Worm (Caenorhabditis elegans) whole organism, late embryonic: Measurements from ENCODE around the gene T20D3.14.

Source experiments
- T23F11.4 ChIP-seq: fragments of 200-800 bp; sonication (Bioruptor generic); optimal IDR thresholded peaks from 2 replicates; lab custom pipeline; 2018; ENCODE audit warnings: mild to moderate bottlenecking, missing genetic modification characterization, missing compliant biosample characterization
- ama-1 ChIP-seq: fragments of 150-350 bp; optimal IDR thresholded peaks from 2 replicates; lab custom pipeline; 2014
- ceh-9 ChIP-seq: sonication (generic microtip); optimal IDR thresholded peaks from 2 replicates; lab custom pipeline; 2016; ENCODE audit warnings: mild to moderate bottlenecking, missing genetic modification characterization, inconsistent platforms, missing compliant biosample characterization
- fkh-10 ChIP-seq: fragments of 150-350 bp; optimal IDR thresholded peaks from 2 replicates; lab custom pipeline; 2014; ENCODE audit warnings: missing biosample characterization, missing genetic modification reagents, missing genetic modification characterization
- madf-2 ChIP-seq: sonication (generic microtip); optimal IDR thresholded peaks from 2 replicates; lab custom pipeline; 2017; ENCODE audit warnings: missing genetic modification characterization, missing compliant biosample characterization
- nfya-1 ChIP-seq: sonication (generic microtip); optimal IDR thresholded peaks from 2 replicates; lab custom pipeline; 2017; ENCODE audit warnings: missing genetic modification characterization, mild to moderate bottlenecking, missing compliant biosample characterization, antibody characterized with exemption, moderate library complexity
- pha-4 ChIP-seq: fragments of 150-350 bp; optimal IDR thresholded peaks from 2 replicates; lab custom pipeline; 2018; ENCODE audit warnings: missing biosample characterization, missing genetic modification reagents, missing genetic modification characterization
- tbx-2 ChIP-seq: sonication (generic microtip); optimal IDR thresholded peaks from 2 replicates; lab custom pipeline; 2016; ENCODE audit warnings: missing genetic modification characterization, missing compliant biosample characterization
- unc-3 ChIP-seq, 2 experiments: fragments of 200-800 bp in 1 of 2; sonication (Bioruptor generic) in 1 of 2; sonication (generic microtip) in 1 of 2; conservative IDR thresholded peaks in 1 of 2; optimal IDR thresholded peaks in 1 of 2; 2 replicates each; pipeline versions ENCODE4 v1.3.6 to Lab custom; 2016 to 2022; ENCODE audit warnings: missing compliant biosample characterization in 2 of 2, missing genetic modification characterization in 2 of 2, missing genetic modification reagents in 1 of 2
- unc-86 ChIP-seq: sonication (generic microtip); optimal IDR thresholded peaks from 2 replicates; lab custom pipeline; 2016; ENCODE audit warnings: missing genetic modification characterization, missing compliant biosample characterization

- TF ChIP-seq nfya-1, result no peak
- TF ChIP-seq fkh-10 (GFP tag; lab: Kevin White, UChicago), result no peak
- TF ChIP-seq T23F11.4, result no peak
- TF ChIP-seq ceh-9, result no peak
- TF ChIP-seq madf-2, result no peak
- TF ChIP-seq unc-3 (GFP tag; conservative IDR thresholded peaks at IDR 0.05; lab: Robert Waterston, UW), result no peak
- no peak for TF ChIP-seq unc-3 (tag; optimal IDR thresholded peaks at IDR 0.05; lab: Kevin White, UChicago)
- TF ChIP-seq tbx-2 (tag; lab: Kevin White, UChicago), result no peak
- no peak for TF ChIP-seq pha-4 (tag; lab: Kevin White, UChicago)
- no peak for TF ChIP-seq unc-86 (tag; lab: Kevin White, UChicago)
- TF ChIP-seq ama-1 (lab: Kevin White, UChicago), result no peak
Measured at ce11 chrIV:9339205-9339604, 3.5 kb upstream of the T20D3.14 start, which contains the start of gene T20D3.6.
